Fruit fly (Drosophila melanogaster) whole organism, embryonic: ENCODE data around the gene Tsp5D.

ENCODE experiments used
- Ada2b ChIP-seq: fragments of 200-800 bp; sonication (Bioruptor generic); IDR thresholded peaks from 2 replicates; pipeline ENCODE4 v1.3.6; 2022; ENCODE audit warnings: missing biosample characterization, missing genetic modification characterization
- Aef1 ChIP-seq: fragments of 200-800 bp; sonication (Bioruptor generic); IDR thresholded peaks from 3 replicates; pipeline ENCODE4 v1.3.6; 2022; ENCODE audit warnings: missing biosample characterization, missing genetic modification characterization
- BEAF-32 ChIP-seq: fragments of 200-800 bp; sonication (Bioruptor generic); optimal IDR thresholded peaks from 3 replicates; lab custom pipeline; 2017; ENCODE audit warnings: missing biosample characterization, missing genetic modification characterization, mild to moderate bottlenecking, moderate library complexity, missing genetic modification reagents
- BtbVII ChIP-seq: fragments of 200-800 bp; sonication (Bioruptor generic); optimal IDR thresholded peaks from 3 replicates; lab custom pipeline; 2017; ENCODE audit warnings: missing biosample characterization, mild to moderate bottlenecking, missing genetic modification characterization
- CG10654 ChIP-seq: fragments of 200-800 bp; sonication (Bioruptor generic); optimal IDR thresholded peaks from 2 replicates; lab custom pipeline; 2016; ENCODE audit warnings: missing biosample characterization, missing genetic modification characterization
- CG1233 ChIP-seq: fragments of 200-800 bp; sonication (Bioruptor generic); optimal IDR thresholded peaks from 4 replicates; lab custom pipeline; 2018; ENCODE audit warnings: missing biosample characterization, mild to moderate bottlenecking, missing genetic modification characterization
- CG12391 ChIP-seq: fragments of 200-800 bp; sonication (Bioruptor generic); optimal IDR thresholded peaks from 3 replicates; lab custom pipeline; 2018; ENCODE audit warnings: missing biosample characterization, mild to moderate bottlenecking, missing genetic modification characterization, moderate library complexity
- CG13775 ChIP-seq: fragments of 200-800 bp; sonication (Bioruptor generic); optimal IDR thresholded peaks from 3 replicates; lab custom pipeline; 2017; ENCODE audit warnings: missing biosample characterization, mild to moderate bottlenecking, missing genetic modification characterization
- CG14050 ChIP-seq: fragments of 200-800 bp; sonication (Bioruptor generic); IDR thresholded peaks from 3 replicates; pipeline ENCODE4 v1.3.6; 2022; ENCODE audit warnings: missing biosample characterization, missing genetic modification characterization
- CG14441 ChIP-seq: fragments of 200-800 bp; sonication (Bioruptor generic); IDR thresholded peaks from 2 replicates; pipeline ENCODE4 v1.3.6; 2022; ENCODE audit warnings: missing biosample characterization, missing genetic modification characterization
- CG15269 ChIP-seq: fragments of 200-800 bp; sonication (Bioruptor generic); optimal IDR thresholded peaks from 2 replicates; lab custom pipeline; 2018; ENCODE audit warnings: missing biosample characterization, mild to moderate bottlenecking, missing genetic modification characterization, moderate library complexity
- CG17328 ChIP-seq: fragments of 200-800 bp; sonication (Bioruptor generic); IDR thresholded peaks from 2 replicates; pipeline ENCODE4 v1.3.6; 2022; ENCODE audit warnings: missing biosample characterization, missing genetic modification characterization
- CG2120 ChIP-seq: fragments of 200-800 bp; sonication (Bioruptor generic); optimal IDR thresholded peaks from 3 replicates; lab custom pipeline; 2016; ENCODE audit warnings: missing biosample characterization, missing genetic modification characterization
- CG2129 ChIP-seq: fragments of 200-800 bp; sonication (Bioruptor generic); IDR thresholded peaks from 2 replicates; pipeline ENCODE4 v1.3.6; 2022; ENCODE audit warnings: missing biosample characterization, missing genetic modification characterization; ENCODE audit not compliant: partially characterized antibody
- CG30403 ChIP-seq: fragments of 200-800 bp; sonication (Bioruptor generic); optimal IDR thresholded peaks from 3 replicates; lab custom pipeline; 2016; ENCODE audit warnings: missing biosample characterization, missing genetic modification characterization
- CG3065 ChIP-seq: fragments of 200-800 bp; sonication (Bioruptor generic); optimal IDR thresholded peaks from 2 replicates; lab custom pipeline; 2016; ENCODE audit warnings: missing biosample characterization, missing genetic modification characterization
- CG3281 ChIP-seq: fragments of 200-800 bp; sonication (Bioruptor generic); optimal IDR thresholded peaks from 3 replicates; lab custom pipeline; 2017; ENCODE audit warnings: missing biosample characterization, mild to moderate bottlenecking, missing genetic modification characterization
- CG3726 ChIP-seq: fragments of 200-800 bp; sonication (Bioruptor generic); IDR thresholded peaks from 3 replicates; pipeline ENCODE4, ENCODE4 v1.3.6; 2022; ENCODE audit warnings: missing biosample characterization, missing genetic modification characterization
- CG5953 ChIP-seq: fragments of 200-800 bp; sonication (Bioruptor generic); IDR thresholded peaks from 2 replicates; pipeline ENCODE4 v1.3.6; 2022; ENCODE audit warnings: missing biosample characterization, missing genetic modification characterization
- CG6813 ChIP-seq: fragments of 200-800 bp; sonication (Bioruptor generic); optimal IDR thresholded peaks from 2 replicates; lab custom pipeline; 2017; ENCODE audit warnings: missing biosample characterization, missing genetic modification characterization, mild to moderate bottlenecking, moderate library complexity, missing genetic modification reagents
- CG6854 ChIP-seq: fragments of 200-800 bp; sonication (Bioruptor generic); optimal IDR thresholded peaks from 3 replicates; lab custom pipeline; 2017; ENCODE audit warnings: missing biosample characterization, mild to moderate bottlenecking, missing genetic modification characterization
- CG7372 ChIP-seq: fragments of 200-800 bp; sonication (Bioruptor generic); IDR thresholded peaks from 2 replicates; pipeline ENCODE4 v1.3.6; 2022; ENCODE audit warnings: missing biosample characterization, missing genetic modification characterization
- CG7786 ChIP-seq: fragments of 200-800 bp; sonication (Bioruptor generic); optimal IDR thresholded peaks from 2 replicates; lab custom pipeline; 2016; ENCODE audit warnings: missing biosample characterization, missing genetic modification characterization
- CG9215 ChIP-seq: fragments of 200-800 bp; sonication (Bioruptor generic); IDR thresholded peaks from 2 replicates; pipeline ENCODE4 v1.3.6; 2022; ENCODE audit warnings: missing biosample characterization, missing genetic modification characterization
- CG9932 ChIP-seq: fragments of 200-800 bp; sonication (Bioruptor generic); IDR thresholded peaks from 2 replicates; pipeline ENCODE4 v1.3.6; 2022; ENCODE audit warnings: missing biosample characterization, missing genetic modification characterization
- Drgx ChIP-seq: fragments of 200-800 bp; sonication (Bioruptor generic); IDR thresholded peaks from 2 replicates; pipeline ENCODE4 v1.3.6; 2022; ENCODE audit warnings: missing biosample characterization, missing genetic modification characterization
- Lim3 ChIP-seq: fragments of 200-800 bp; sonication (Bioruptor generic); IDR thresholded peaks from 2 replicates; pipeline ENCODE4 v1.3.6; 2022; ENCODE audit warnings: missing biosample characterization, missing genetic modification characterization
- Med ChIP-seq: fragments of 200-800 bp; sonication (Bioruptor generic); peaks from one replicate; lab custom pipeline; 2016; ENCODE audit warnings: missing biosample characterization, missing genetic modification characterization, mild to moderate bottlenecking, inconsistent platforms, moderate library complexity
- NFAT ChIP-seq: fragments of 200-800 bp; sonication (Bioruptor generic); IDR thresholded peaks from 2 replicates; pipeline ENCODE4 v1.3.6; 2022; ENCODE audit warnings: missing biosample characterization, missing genetic modification characterization
- Nf-YC ChIP-seq: fragments of 200-800 bp; optimal IDR thresholded peaks from 3 replicates; lab custom pipeline; 2019; ENCODE audit warnings: missing biosample characterization, mild to moderate bottlenecking, missing genetic modification characterization, moderate library complexity
- Oli ChIP-seq: fragments of 200-800 bp; sonication (Bioruptor generic); optimal IDR thresholded peaks from 2 replicates; lab custom pipeline; 2018; ENCODE audit warnings: missing biosample characterization, mild to moderate bottlenecking, missing genetic modification characterization, moderate library complexity
- YL-1 ChIP-seq: fragments of 200-800 bp; sonication (Bioruptor generic); optimal IDR thresholded peaks from 3 replicates; lab custom pipeline; 2017; ENCODE audit warnings: missing biosample characterization, mild to moderate bottlenecking, missing genetic modification characterization
- caup ChIP-seq: fragments of 200-800 bp; sonication (Bioruptor generic); optimal IDR thresholded peaks from 3 replicates; lab custom pipeline; 2017; ENCODE audit warnings: missing biosample characterization, mild to moderate bottlenecking, missing genetic modification characterization, moderate library complexity; ENCODE audit not compliant: severe bottlenecking
- danr ChIP-seq: fragments of 200-800 bp; sonication (Bioruptor generic); IDR thresholded peaks from 2 replicates; pipeline ENCODE4 v1.3.6; 2022; ENCODE audit warnings: missing biosample characterization, missing genetic modification characterization
- dm ChIP-seq: fragments of 200-800 bp; sonication (Bioruptor generic); optimal IDR thresholded peaks from 3 replicates; lab custom pipeline; 2016; ENCODE audit warnings: missing biosample characterization, missing genetic modification characterization
- dysf ChIP-seq: fragments of 200-800 bp; sonication (Bioruptor generic); IDR thresholded peaks from 3 replicates; pipeline ENCODE4 v1.3.6; 2022; ENCODE audit warnings: missing biosample characterization, missing genetic modification characterization
- gsb ChIP-seq: fragments of 200-800 bp; sonication (Bioruptor generic); IDR thresholded peaks from 2 replicates; pipeline ENCODE4 v1.3.6; 2022; ENCODE audit warnings: missing biosample characterization, missing genetic modification characterization
- ind ChIP-seq: fragments of 200-800 bp; sonication (Bioruptor generic); optimal IDR thresholded peaks from 3 replicates; lab custom pipeline; 2016; ENCODE audit warnings: missing biosample characterization, missing genetic modification characterization
- knrl ChIP-seq: fragments of 200-800 bp; sonication (Bioruptor generic); IDR thresholded peaks from 3 replicates; pipeline ENCODE4 v1.3.6; 2022; ENCODE audit warnings: missing biosample characterization, missing genetic modification characterization; ENCODE audit not compliant: partially characterized antibody
- lbe ChIP-seq: fragments of 200-800 bp; sonication (Bioruptor generic); optimal IDR thresholded peaks from 2 replicates; lab custom pipeline; 2016; ENCODE audit warnings: missing biosample characterization, mild to moderate bottlenecking, missing genetic modification characterization
- pho ChIP-seq: fragments of 200-800 bp; sonication (Bioruptor generic); optimal IDR thresholded peaks from 2 replicates; lab custom pipeline; 2016; ENCODE audit warnings: missing biosample characterization, missing genetic modification characterization
- pzg ChIP-seq: fragments of 200-800 bp; sonication (Bioruptor generic); optimal IDR thresholded peaks from 3 replicates; lab custom pipeline; 2018; ENCODE audit warnings: missing biosample characterization, mild to moderate bottlenecking, missing genetic modification characterization, moderate library complexity
- sim ChIP-seq: fragments of 200-800 bp; sonication (Bioruptor generic); IDR thresholded peaks from 2 replicates; pipeline ENCODE4 v1.3.6; 2022; ENCODE audit warnings: missing biosample characterization, missing genetic modification characterization
- sob ChIP-seq: fragments of 200-800 bp; sonication (Bioruptor generic); IDR thresholded peaks from 2 replicates; pipeline ENCODE4 v1.3.6; 2022; ENCODE audit warnings: missing biosample characterization, missing genetic modification characterization
- tgo ChIP-seq: fragments of 200-800 bp; sonication (Bioruptor generic); IDR thresholded peaks from 3 replicates; pipeline ENCODE4 v1.3.6; 2022; ENCODE audit warnings: missing biosample characterization, missing genetic modification characterization
- tio ChIP-seq: fragments of 200-800 bp; sonication (Bioruptor generic); optimal IDR thresholded peaks from 2 replicates; lab custom pipeline; 2017; ENCODE audit warnings: missing biosample characterization, missing genetic modification characterization, inconsistent platforms
- zfh1 ChIP-seq: fragments of 200-800 bp; sonication (Bioruptor generic); IDR thresholded peaks from 3 replicates; pipeline ENCODE4 v1.3.6; 2022; ENCODE audit warnings: missing biosample characterization, missing genetic modification characterization
- zfh2 ChIP-seq: fragments of 200-800 bp; sonication (Bioruptor generic); optimal IDR thresholded peaks from 2 replicates; lab custom pipeline; 2016; ENCODE audit warnings: missing biosample characterization, missing genetic modification characterization

Tsp5D gene

DNA sequence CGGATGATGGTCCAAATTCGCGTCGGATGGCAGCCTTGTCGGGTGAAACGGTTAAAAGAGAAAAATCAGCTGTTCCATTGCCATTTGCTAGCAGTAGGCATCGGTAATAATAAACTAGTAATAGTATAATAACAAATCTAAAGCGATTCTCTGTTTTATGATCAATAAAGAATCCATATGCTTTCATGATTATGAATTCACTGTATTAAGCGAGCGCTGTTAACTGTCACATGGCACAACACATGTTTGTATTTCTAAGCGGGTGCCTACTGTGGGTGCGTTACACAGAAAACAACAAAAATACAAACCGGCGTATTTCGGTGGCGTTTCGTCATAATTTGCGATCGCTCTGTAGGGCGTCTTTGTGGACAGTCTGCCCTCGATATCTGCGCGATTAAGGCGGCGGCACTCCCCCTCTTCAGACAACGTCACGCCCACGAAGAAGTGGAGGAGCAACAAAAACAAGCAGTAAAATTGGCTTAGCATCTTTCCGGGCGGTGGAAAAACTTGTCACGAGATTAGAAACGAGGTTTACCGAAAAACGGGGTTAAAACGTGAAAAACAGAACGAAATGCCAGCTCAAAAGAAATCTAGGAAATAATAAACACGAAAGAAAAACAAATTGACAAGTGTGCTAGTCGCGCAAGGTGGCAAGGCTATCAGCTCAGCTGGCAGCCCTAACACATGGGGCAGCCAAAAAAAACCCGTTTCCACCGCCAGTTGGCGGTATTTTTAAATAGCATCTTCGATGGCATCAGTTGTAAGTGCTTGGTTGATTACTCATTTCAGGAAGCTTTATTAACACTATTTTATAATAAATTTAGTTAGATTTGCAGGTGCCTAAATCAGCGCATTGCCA, 16.4 kb upstream of the Tsp5D start, which contains the start of the genes Nep1 and Mipp2 (continued):
- peak; percentile 26; the same call in 1 of the 2 replicates for TF ChIP-seq NFAT (GFP tag; lab: Robert Waterston, UW)
- 0 out of 2 replicates have a peak, but pooled peaks have one; percentile 13 for TF ChIP-seq gsb
- TF ChIP-seq zfh1, result peak; percentile 53; the same call in 1 of the 3 replicates
- TF ChIP-seq pzg (GFP tag; lab: Kevin White, UChicago), result peak; percentile 25
- no peak for TF ChIP-seq CG3726 (GFP tag; lab: Robert Waterston, UW)
- TF ChIP-seq CG3065 (GFP tag; lab: Kevin White, UChicago), result peak; percentile 38
- TF ChIP-seq Aef1 (GFP tag; lab: Robert Waterston, UW), result peak; percentile 64
- TF ChIP-seq danr, result peak; percentile 13; the same call in 1 of the 2 replicates
- peak; percentile 19 for TF ChIP-seq pho (GFP tag; lab: Kevin White, UChicago)
- no peak for TF ChIP-seq CG6813 (GFP tag; lab: Kevin White, UChicago)
- TF ChIP-seq Lim3 (GFP tag; lab: Robert Waterston, UW), result no peak
- peak; percentile 29; the same call in 1 of the 2 replicates for TF ChIP-seq CG9215 (GFP tag; lab: Robert Waterston, UW)
- peak; percentile 34 for TF ChIP-seq CG30403 (GFP tag; lab: Kevin White, UChicago)
- peak; percentile 20 for TF ChIP-seq zfh2 (GFP tag; lab: Kevin White, UChicago)
- TF ChIP-seq CG6854 (GFP tag; lab: Kevin White, UChicago), result peak; percentile 1
- TF ChIP-seq CG1233 (GFP tag; lab: Kevin White, UChicago), result peak; percentile 5
- no peak for TF ChIP-seq CG10654 (GFP tag; lab: Kevin White, UChicago)
- no peak for TF ChIP-seq tio (GFP tag; lab: Kevin White, UChicago)
- peak; percentile 61 for TF ChIP-seq CG14441 (GFP tag; lab: Robert Waterston, UW)
- TF ChIP-seq CG3281, result peak; percentile 16
- peak; percentile 28 for TF ChIP-seq BEAF-32 (GFP tag; lab: Kevin White, UChicago)
- no peak for TF ChIP-seq sim (GFP tag; lab: Robert Waterston, UW)
- TF ChIP-seq Nf-YC (tag; lab: Kevin White, UChicago), result peak; percentile 11
- no peak for TF ChIP-seq CG5953 (GFP tag; lab: Robert Waterston, UW)
- peak; percentile 66 for TF ChIP-seq CG9932 (GFP tag; lab: Robert Waterston, UW)
- TF ChIP-seq CG12391 (tag; lab: Kevin White, UChicago), result peak; percentile 38
- peak; percentile 41; the same call in 2 of the 3 replicates for TF ChIP-seq tgo (GFP tag; lab: Robert Waterston, UW)
- peak; percentile 72 for TF ChIP-seq CG2120 (GFP tag; lab: Kevin White, UChicago)
- peak; percentile 51; the same call in 1 of the 2 replicates for TF ChIP-seq sob
- 0 out of 3 replicates have a peak, but pooled peaks have one; percentile 10 for TF ChIP-seq knrl (GFP tag; lab: Robert Waterston, UW)
- peak; percentile 34 for TF ChIP-seq YL-1 (GFP tag; lab: Kevin White, UChicago)
- TF ChIP-seq CG2129, result no peak
- TF ChIP-seq CG7786 (GFP tag; lab: Kevin White, UChicago), result peak; percentile 29
- peak; percentile 1 for TF ChIP-seq dm
- TF ChIP-seq Oli, result peak; percentile 28
- TF ChIP-seq Drgx (GFP tag; lab: Robert Waterston, UW), result peak; percentile 59
- TF ChIP-seq Ada2b (GFP tag; lab: Robert Waterston, UW), result 0 out of 2 replicates have a peak, but pooled peaks have one; percentile 6
- TF ChIP-seq CG7372, result 0 out of 2 replicates have a peak, but pooled peaks have one; percentile 20
- peak; percentile 11 for TF ChIP-seq ind
- peak; percentile 88 for TF ChIP-seq Med (GFP tag; lab: Kevin White, UChicago)
- TF ChIP-seq lbe (GFP tag; lab: Kevin White, UChicago), result no peak
- peak; percentile 33 for TF ChIP-seq CG13775
- peak; percentile 57; the same call in 1 of the 3 replicates for TF ChIP-seq dysf (GFP tag; lab: Robert Waterston, UW)
- TF ChIP-seq CG15269 (tag; lab: Kevin White, UChicago), result peak; percentile 49
- peak; percentile 44; the same call in 1 of the 3 replicates for TF ChIP-seq CG14050 (GFP tag; lab: Robert Waterston, UW)
- peak; percentile 25; the same call in 1 of the 2 replicates for TF ChIP-seq CG17328 (GFP tag; lab: Robert Waterston, UW)
- peak; percentile 17 for TF ChIP-seq BtbVII
- TF ChIP-seq caup (GFP tag; lab: Kevin White, UChicago), result peak; percentile 13
